Fruit fly (Drosophila melanogaster) whole organism, wandering third instar larva: ENCODE measurements around the gene CG16781.
A peak's percentile ranks its signal among the peaks of the same experiment; 100 is the strongest.

Experiments
- Abd-B ChIP-seq: fragments of >200 bp; optimal IDR thresholded peaks from 2 replicates; lab custom pipeline; 2017; ENCODE audit warnings: missing biosample characterization, missing genetic modification characterization
- CG32264 ChIP-seq: fragments of 200-800 bp; sonication (Bioruptor generic); optimal IDR thresholded peaks from 2 replicates; lab custom pipeline; 2016; ENCODE audit warnings: missing biosample characterization, missing genetic modification characterization
- CG9705 ChIP-seq: fragments of 200-800 bp; sonication (Bioruptor generic); optimal IDR thresholded peaks from 2 replicates; lab custom pipeline; 2018; ENCODE audit warnings: missing biosample characterization, mild to moderate bottlenecking, missing genetic modification characterization
- CrebA ChIP-seq: fragments of 200-800 bp; sonication (Bioruptor generic); optimal IDR thresholded peaks from 2 replicates; lab custom pipeline; 2016; ENCODE audit warnings: missing biosample characterization, mild to moderate bottlenecking, missing genetic modification characterization, borderline replicate concordance
- Dfd ChIP-seq: fragments of >200 bp; optimal IDR thresholded peaks from 2 replicates; lab custom pipeline; 2017; ENCODE audit warnings: missing biosample characterization, missing genetic modification characterization
- Dif ChIP-seq: fragments of 200-275, 200-300 bp; sonication (Bioruptor generic); optimal IDR thresholded peaks from 2 replicates; lab custom pipeline; 2018; ENCODE audit warnings: missing biosample characterization, missing genetic modification characterization; ENCODE audit not compliant: partially characterized antibody
- GATAd ChIP-seq: sonication (Bioruptor generic); optimal IDR thresholded peaks from 2 replicates; lab custom pipeline; 2016; ENCODE audit warnings: missing biosample characterization, missing genetic modification characterization
- HLH106 ChIP-seq: fragments of 200-800 bp; optimal IDR thresholded peaks from 3 replicates; lab custom pipeline; 2019; ENCODE audit warnings: missing biosample characterization, mild to moderate bottlenecking, missing genetic modification characterization, moderate library complexity
- Hnf4 ChIP-seq: fragments of 200-800 bp; sonication (Bioruptor generic); optimal IDR thresholded peaks from 2 replicates; lab custom pipeline; 2016; ENCODE audit warnings: missing biosample characterization, mild to moderate bottlenecking, missing genetic modification characterization
- Hr78 ChIP-seq: fragments of >200 bp; optimal IDR thresholded peaks from 2 replicates; lab custom pipeline; 2017; ENCODE audit warnings: missing biosample characterization, missing genetic modification characterization
- Hr83 ChIP-seq: fragments of 200-300 bp; sonication (Bioruptor generic); optimal IDR thresholded peaks from 2 replicates; lab custom pipeline; 2016; ENCODE audit warnings: missing biosample characterization, mild to moderate bottlenecking, missing genetic modification characterization, moderate library complexity; ENCODE audit not compliant: poor library complexity, severe bottlenecking
- Jra ChIP-seq: sonication (Bioruptor generic); optimal IDR thresholded peaks from 2 replicates; lab custom pipeline; 2016; ENCODE audit warnings: missing biosample characterization, missing genetic modification characterization
- Mio ChIP-seq: sonication (Bioruptor generic); optimal IDR thresholded peaks from 2 replicates; lab custom pipeline; 2016; ENCODE audit warnings: missing biosample characterization, missing genetic modification characterization
- Myc ChIP-seq: fragments of >200 bp; optimal IDR thresholded peaks from 2 replicates; lab custom pipeline; 2017
- N ChIP-seq: fragments of >200 bp; optimal IDR thresholded peaks from 2 replicates; lab custom pipeline; 2018; ENCODE audit warnings: missing biosample characterization, missing external identifiers, missing genetic modification characterization
- OdsH ChIP-seq: fragments of 200-800 bp; sonication (Bioruptor generic); optimal IDR thresholded peaks from 2 replicates; lab custom pipeline; 2016; ENCODE audit warnings: missing biosample characterization, mild to moderate bottlenecking, missing genetic modification characterization
- Rel ChIP-seq, 2 experiments: fragments of 200-800 bp; sonication (Bioruptor generic) in 1 of 2; optimal IDR thresholded peaks; 2 replicates in 1 of 2; 3 replicates in 1 of 2; lab custom pipeline; 2016 to 2019; ENCODE audit warnings: mild to moderate bottlenecking in 2 of 2, missing biosample characterization in 2 of 2, missing genetic modification characterization in 2 of 2, moderate library complexity in 1 of 2
- Sp1 ChIP-seq: fragments of 200-800 bp; sonication (Bioruptor generic); optimal IDR thresholded peaks from 3 replicates; lab custom pipeline; 2019; ENCODE audit warnings: missing biosample characterization, mild to moderate bottlenecking, missing genetic modification characterization, moderate library complexity
- Vsx2 ChIP-seq: fragments of 200-300, 225-300 bp; sonication (Bioruptor generic); optimal IDR thresholded peaks from 2 replicates; lab custom pipeline; 2018; ENCODE audit warnings: missing biosample characterization, missing genetic modification characterization; ENCODE audit not compliant: partially characterized antibody
- br ChIP-seq: fragments of 200-800 bp; sonication (Bioruptor generic); optimal IDR thresholded peaks from 2 replicates; lab custom pipeline; 2016; ENCODE audit warnings: missing biosample characterization, missing genetic modification characterization
- brk ChIP-seq: fragments of 200-800 bp; sonication (Bioruptor generic); optimal IDR thresholded peaks from 2 replicates; lab custom pipeline; 2016; ENCODE audit warnings: missing biosample characterization, mild to moderate bottlenecking, missing genetic modification characterization
- dl ChIP-seq, 2 experiments: fragments of 175-275, 200-275 bp in 1 of 2; fragments of 200-275 bp in 1 of 2; sonication (Bioruptor generic); optimal IDR thresholded peaks; lab custom pipeline; 2018; ENCODE audit warnings: mild to moderate bottlenecking in 2 of 2, missing biosample characterization in 2 of 2, missing genetic modification characterization in 2 of 2, moderate library complexity in 2 of 2; ENCODE audit not compliant: partially characterized antibody in 2 of 2, insufficient read depth in 1 of 2
- dmrt93B ChIP-seq: fragments of 200-800 bp; sonication (Bioruptor generic); optimal IDR thresholded peaks from 2 replicates; lab custom pipeline; 2018; ENCODE audit warnings: missing biosample characterization, mild to moderate bottlenecking, missing genetic modification characterization
- dsf ChIP-seq: sonication (Bioruptor generic); optimal IDR thresholded peaks from 2 replicates; lab custom pipeline; 2016; ENCODE audit warnings: missing biosample characterization, missing genetic modification characterization, borderline replicate concordance
- ey ChIP-seq: fragments of 200-800 bp; sonication (Bioruptor generic); optimal IDR thresholded peaks from 2 replicates; lab custom pipeline; 2016; ENCODE audit warnings: missing biosample characterization, missing genetic modification characterization
- foxo ChIP-seq, 2 experiments: fragments of 200-800 bp; sonication (Bioruptor generic); optimal IDR thresholded peaks; 2 replicates in 1 of 2; 3 replicates in 1 of 2; lab custom pipeline; 2016 to 2017; ENCODE audit warnings: missing biosample characterization in 2 of 2, missing genetic modification characterization in 2 of 2
- fru ChIP-seq: fragments of 200-800 bp; sonication (Bioruptor generic); optimal IDR thresholded peaks from 3 replicates; lab custom pipeline; 2016; ENCODE audit warnings: missing biosample characterization, mild to moderate bottlenecking, missing genetic modification characterization
- h ChIP-seq: fragments of 200-800 bp; sonication (Bioruptor generic); optimal IDR thresholded peaks from 3 replicates; lab custom pipeline; 2016; ENCODE audit warnings: missing biosample characterization, mild to moderate bottlenecking, missing genetic modification characterization
- jim ChIP-seq: fragments of 175-275, 200-325 bp; sonication (Bioruptor generic); optimal IDR thresholded peaks from 2 replicates; lab custom pipeline; 2016; ENCODE audit warnings: missing biosample characterization, mild to moderate bottlenecking, missing genetic modification characterization
- lola ChIP-seq: fragments of >200 bp; optimal IDR thresholded peaks from 2 replicates; lab custom pipeline; 2017; ENCODE audit warnings: missing biosample characterization, missing genetic modification characterization
- pan ChIP-seq: fragments of >200 bp; optimal IDR thresholded peaks from 2 replicates; lab custom pipeline; 2017
- psq ChIP-seq: fragments of 200-800 bp; sonication (Bioruptor generic); optimal IDR thresholded peaks from 3 replicates; lab custom pipeline; 2017; ENCODE audit warnings: missing biosample characterization, mild to moderate bottlenecking, missing genetic modification characterization, moderate library complexity
- rgr ChIP-seq: fragments of 200-800 bp; sonication (Bioruptor generic); optimal IDR thresholded peaks from 3 replicates; lab custom pipeline; 2016; ENCODE audit warnings: missing biosample characterization, mild to moderate bottlenecking, missing genetic modification characterization
- sage ChIP-seq: fragments of 200-800 bp; sonication (Bioruptor generic); optimal IDR thresholded peaks from 2 replicates; lab custom pipeline; 2016; ENCODE audit warnings: missing biosample characterization, mild to moderate bottlenecking, missing genetic modification characterization
- sv ChIP-seq: fragments of 200-800 bp; sonication (Bioruptor generic); optimal IDR thresholded peaks from 3 replicates; lab custom pipeline; 2016; ENCODE audit warnings: missing biosample characterization, missing genetic modification characterization
- tai ChIP-seq: sonication (Bioruptor generic); optimal IDR thresholded peaks from 2 replicates; lab custom pipeline; 2016; ENCODE audit warnings: missing biosample characterization, missing genetic modification characterization
- usp ChIP-seq: fragments of >200 bp; optimal IDR thresholded peaks from 2 replicates; lab custom pipeline; 2017; ENCODE audit warnings: missing biosample characterization, missing genetic modification characterization
- woc ChIP-seq: sonication (Bioruptor generic); optimal IDR thresholded peaks from 2 replicates; lab custom pipeline; 2016; ENCODE audit warnings: missing biosample characterization, mild to moderate bottlenecking, missing genetic modification characterization

CG16781 gene

dm6 chrX:3432928-3433327 is 30.9 kb downstream of the CG16781 start:
- no peak for TF ChIP-seq Mio (GFP tag; lab: Kevin White, UChicago)
- no peak for TF ChIP-seq Hr78 (GFP tag; lab: Kevin White, UChicago)
- TF ChIP-seq tai (GFP tag; lab: Kevin White, UChicago): peak; percentile 43
- peak; percentile 13 for TF ChIP-seq HLH106
- TF ChIP-seq Myc: no peak
- TF ChIP-seq Jra (GFP tag; lab: Kevin White, UChicago): peak; percentile 4
- no peak for TF ChIP-seq CG9705 (GFP tag; lab: Kevin White, UChicago)
- peak; percentile 36 for TF ChIP-seq h (GFP tag; lab: Kevin White, UChicago)
- no peak for TF ChIP-seq psq (GFP tag; lab: Kevin White, UChicago)
- TF ChIP-seq sage (GFP tag; lab: Kevin White, UChicago): no peak
- TF ChIP-seq br (GFP tag; lab: Kevin White, UChicago): peak; percentile 74
- no peak for TF ChIP-seq N (GFP tag; lab: Kevin White, UChicago)
- no peak for TF ChIP-seq Dif (GFP tag; lab: Kevin White, UChicago)
- peak; percentile 64 for TF ChIP-seq CG32264
- peak; percentile 32 for TF ChIP-seq Sp1 (GFP tag; lab: Kevin White, UChicago)
- peak; percentile 73 for TF ChIP-seq Hnf4 (GFP tag; lab: Kevin White, UChicago)
- no peak for TF ChIP-seq Vsx2 (GFP tag; lab: Kevin White, UChicago)
- peak; percentile 27 for TF ChIP-seq Hr83 (GFP tag; lab: Kevin White, UChicago)
- TF ChIP-seq woc (GFP tag; lab: Kevin White, UChicago): peak; percentile 19
- TF ChIP-seq foxo (GFP tag; optimal IDR thresholded peaks at IDR 0.05; lab: Kevin White, UChicago): peak in 1 of 2 experiments; percentile 72
- no peak for TF ChIP-seq CrebA (GFP tag; lab: Kevin White, UChicago)
- no peak for TF ChIP-seq Dfd (GFP tag; lab: Kevin White, UChicago)
- peak; percentile 77 for TF ChIP-seq ey (GFP tag; lab: Kevin White, UChicago)
- no peak for TF ChIP-seq Rel (GFP tag; optimal IDR thresholded peaks at IDR 0.05; lab: Kevin White, UChicago)
- no peak for TF ChIP-seq Rel (tag; optimal IDR thresholded peaks at IDR 0.05; lab: Kevin White, UChicago)
- TF ChIP-seq OdsH (GFP tag; lab: Kevin White, UChicago): peak; percentile 62
- TF ChIP-seq lola (GFP tag; lab: Kevin White, UChicago): no peak
- no peak for TF ChIP-seq usp (GFP tag; lab: Kevin White, UChicago)
- no peak for TF ChIP-seq brk (GFP tag; lab: Kevin White, UChicago)
- TF ChIP-seq rgr (GFP tag; lab: Kevin White, UChicago): peak; percentile 76
- TF ChIP-seq Abd-B: no peak
- TF ChIP-seq pan: no peak
- TF ChIP-seq dl (GFP tag; optimal IDR thresholded peaks at IDR 0.05; lab: Kevin White, UChicago; ENCODE audit: insufficient read depth in 1 of 2, partially characterized antibody in 2 of 2): no peak
- peak; percentile 39 for TF ChIP-seq dmrt93B (GFP tag; lab: Kevin White, UChicago)
- TF ChIP-seq dsf (GFP tag; lab: Kevin White, UChicago): no peak
- no peak for TF ChIP-seq sv (GFP tag; lab: Kevin White, UChicago)
- peak; percentile 19 for TF ChIP-seq jim (GFP tag; lab: Kevin White, UChicago)
- peak; percentile 47 for TF ChIP-seq GATAd (GFP tag; lab: Kevin White, UChicago)
- peak; percentile 78 for TF ChIP-seq fru (GFP tag; lab: Kevin White, UChicago)
- TF ChIP-seq, all 38 proteins: peak for 18

- TF ChIP-seq sv (GFP tag; lab: Kevin White, UChicago): peak; percentile 35
- no peak for TF ChIP-seq br (GFP tag; lab: Kevin White, UChicago)
- TF ChIP-seq, all 38 proteins: peak for 1
These were observed 32.2 kb downstream of the CG16781 start for dm6 chrX:3431641-3432040.

- TF ChIP-seq jim (GFP tag; lab: Kevin White, UChicago) (no peak), tai (GFP tag; lab: Kevin White, UChicago) (no peak), Rel (GFP tag; optimal IDR thresholded peaks at IDR 0.05; lab: Kevin White, UChicago) (no peak), Rel (tag; optimal IDR thresholded peaks at IDR 0.05; lab: Kevin White, UChicago) (peak; percentile 32), Dfd (GFP tag; lab: Kevin White, UChicago) (no peak), dl (GFP tag; optimal IDR thresholded peaks at IDR 0.05; lab: Kevin White, UChicago; ENCODE audit: insufficient read depth in 1 of 2, partially characterized antibody in 2 of 2) (no peak)
These were observed 33.9 kb downstream of the CG16781 start for dm6 chrX:3429952-3430351.
